Worm (Caenorhabditis elegans): ENCODE measurements around the gene F28H6.4.
A peak's percentile ranks its signal among the peaks of the same experiment; 100 is the strongest.

F28H6.4 gene

ce11 chrX:14169569-14170031 lies 41.9 kb downstream of the F28H6.4 start, which contains the start of gene sym-4 (continued):
- peak; percentile 90 for TF ChIP-seq lin-13 (GFP tag; optimal IDR thresholded peaks at IDR 0.05)
- peak; percentile 94 for TF ChIP-seq jun-1 (tag; optimal IDR thresholded peaks at IDR 0.05)
- peak; percentile 85 for TF ChIP-seq hpl-2 (GFP tag; optimal IDR thresholded peaks at IDR 0.05)
- peak; percentile 87 for TF ChIP-seq fos-1 (tag; optimal IDR thresholded peaks at IDR 0.05)
- TF ChIP-seq egl-13 (tag; optimal IDR thresholded peaks at IDR 0.05) = peak; percentile 61
- no peak for TF ChIP-seq ces-1 (GFP tag; optimal IDR thresholded peaks at IDR 0.05)
- peak; percentile 96 for TF ChIP-seq nhr-71 (tag; optimal IDR thresholded peaks at IDR 0.05)
- peak; percentile 22 for TF ChIP-seq zip-4 (GFP tag; optimal IDR thresholded peaks at IDR 0.05)
- peak; percentile 28; the same call in 1 of the 2 replicates for TF ChIP-seq mab-9 (GFP tag; IDR thresholded peaks at IDR 0.05)
- no peak for TF ChIP-seq nhr-84 (tag; optimal IDR thresholded peaks at IDR 0.05)
- TF ChIP-seq rnt-1 (tag; optimal IDR thresholded peaks at IDR 0.05) = peak; percentile 83
- peak in 1 of 2 experiments; percentile 50 for TF ChIP-seq egl-27 (tag; optimal IDR thresholded peaks at IDR 0.05)
- TF ChIP-seq tbx-2 (tag; optimal IDR thresholded peaks at IDR 0.05) = peak; percentile 90
- TF ChIP-seq dpl-1 (GFP tag; optimal IDR thresholded peaks at IDR 0.05) = peak; percentile 70 to 76 (median 72)
- TF ChIP-seq unc-62 (GFP tag; optimal IDR thresholded peaks at IDR 0.05) = no peak
- TF ChIP-seq ceh-82 (tag; optimal IDR thresholded peaks at IDR 0.05) = peak; percentile 73 to 94 (median 78)
- TF ChIP-seq sox-4 (tag; optimal IDR thresholded peaks at IDR 0.05) = no peak
- peak; percentile 4 for TF ChIP-seq sup-37 (GFP tag; optimal IDR thresholded peaks at IDR 0.05)
- peak; percentile 88 for TF ChIP-seq blmp-1 (tag; optimal IDR thresholded peaks at IDR 0.05)
- TF ChIP-seq unc-30 (tag; optimal IDR thresholded peaks at IDR 0.05) = no peak
- TF ChIP-seq vab-15 (tag; optimal IDR thresholded peaks at IDR 0.05) = peak; percentile 85
- TF ChIP-seq fkh-4 (tag; optimal IDR thresholded peaks at IDR 0.05; ENCODE audit: borderline replicate concordance) = no peak
- no peak for TF ChIP-seq ceh-63 (GFP tag; optimal IDR thresholded peaks at IDR 0.05)
- TF ChIP-seq nhr-237 (tag; optimal IDR thresholded peaks at IDR 0.05) = peak; percentile 95
- TF ChIP-seq lin-39 (tag; optimal IDR thresholded peaks at IDR 0.05) = no peak
- peak; percentile 81 for TF ChIP-seq unc-86 (tag; optimal IDR thresholded peaks at IDR 0.05)
- peak; percentile 96 for TF ChIP-seq mep-1 (tag; optimal IDR thresholded peaks at IDR 0.05)
- TF ChIP-seq C04F5.9 (tag; optimal IDR thresholded peaks at IDR 0.05) = peak; percentile 57
- TF ChIP-seq efl-1 (optimal IDR thresholded peaks at IDR 0.05) = peak; percentile 80 to 92
- TF ChIP-seq efl-1 (GFP tag; optimal IDR thresholded peaks at IDR 0.05 in 1 of 2) = peak; percentile 63 to 96
- peak in 5 of 6 experiments; percentile 17 to 97 (median 90) for TF ChIP-seq elt-3 (tag; optimal IDR thresholded peaks at IDR 0.05)
- no peak for TF ChIP-seq ets-5 (GFP tag; IDR thresholded peaks at IDR 0.05)
- TF ChIP-seq snpc-4 (tag; optimal IDR thresholded peaks at IDR 0.05) = peak; percentile 79
- peak; percentile 51 for TF ChIP-seq pax-3 (tag; optimal IDR thresholded peaks at IDR 0.05)
- TF ChIP-seq swsn-7 (tag; optimal IDR thresholded peaks at IDR 0.05) = peak; percentile 90
- peak; percentile 96 for TF ChIP-seq nhr-20 (tag; optimal IDR thresholded peaks at IDR 0.05)
- peak; percentile 86 for TF ChIP-seq dsc-1 (tag; optimal IDR thresholded peaks at IDR 0.05)
- no peak for TF ChIP-seq ceh-90 (tag; optimal IDR thresholded peaks at IDR 0.05)
- no peak for TF ChIP-seq aha-1 (tag; optimal IDR thresholded peaks at IDR 0.05)
- TF ChIP-seq lin-35 (GFP tag; optimal IDR thresholded peaks at IDR 0.05) = peak; percentile 82 to 92
- peak; percentile 91 for TF ChIP-seq nhr-90 (tag; optimal IDR thresholded peaks at IDR 0.05; ENCODE audit: poor library complexity)

DNA sequence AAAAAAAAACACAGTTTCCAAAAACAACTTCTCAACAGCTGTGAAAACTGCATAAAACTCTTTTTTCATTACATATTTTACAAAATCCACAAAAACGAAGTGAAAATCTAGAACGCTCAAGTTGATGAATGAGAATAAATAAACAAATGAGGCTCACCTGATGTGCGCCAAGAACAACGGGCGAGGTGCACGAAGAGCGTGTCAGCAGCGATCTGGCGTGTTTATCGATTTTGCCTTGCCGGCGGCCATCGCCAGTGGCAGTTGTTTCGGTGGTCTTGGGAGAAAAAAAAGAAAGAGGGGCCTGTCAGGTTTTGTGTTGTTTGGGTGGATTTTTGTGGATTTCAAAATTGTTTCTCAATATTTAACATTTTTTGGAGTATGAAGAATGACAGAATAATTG lies 46.2 kb downstream of the F28H6.4 start, which contains the start of gene idhb-1:
TSS of gene idhb-1 (minus strand) at position 214 of the 400 bp plus-strand sequence.
- TF ChIP-seq lin-39 (tag; optimal IDR thresholded peaks at IDR 0.05) = peak; percentile 67
- TF ChIP-seq nhr-19 (GFP tag; conservative IDR thresholded peaks at IDR 0.05) = peak; percentile 81
- TF ChIP-seq grh-1 (GFP tag; IDR thresholded peaks at IDR 0.05) = 0 out of 2 replicates have a peak, but pooled peaks have one; percentile 45
- TF ChIP-seq ama-1 (optimal IDR thresholded peaks at IDR 0.05) = no peak
- TF ChIP-seq nhr-20 (tag; optimal IDR thresholded peaks at IDR 0.05) = peak; percentile 85
- peak; percentile 36 for TF ChIP-seq F16B12.6 (tag; optimal IDR thresholded peaks at IDR 0.05)
- peak; percentile 89 for TF ChIP-seq lin-14 (GFP tag; optimal IDR thresholded peaks at IDR 0.05)
- TF ChIP-seq elt-3 (tag; optimal IDR thresholded peaks at IDR 0.05) = peak in 2 of 6 experiments; percentile 28 to 44
- TF ChIP-seq lin-13 (GFP tag; optimal IDR thresholded peaks at IDR 0.05) = peak; percentile 69
- no peak for TF ChIP-seq Y116A8C.19 (tag; optimal IDR thresholded peaks at IDR 0.05; ENCODE audit: borderline replicate concordance)
- TF ChIP-seq unc-62 (GFP tag; optimal IDR thresholded peaks at IDR 0.05) = no peak
- peak; percentile 49 for TF ChIP-seq irx-1 (tag; optimal IDR thresholded peaks at IDR 0.05)
- TF ChIP-seq fkh-10 (GFP tag; optimal IDR thresholded peaks at IDR 0.05) = peak; percentile 31
- TF ChIP-seq tbx-2 (tag; optimal IDR thresholded peaks at IDR 0.05) = peak; percentile 78
- TF ChIP-seq nhr-11 (tag; optimal IDR thresholded peaks at IDR 0.05) = no peak
- TF ChIP-seq swsn-7 (tag; optimal IDR thresholded peaks at IDR 0.05) = peak; percentile 83
- peak in 1 of 2 experiments; percentile 68 for TF ChIP-seq mdl-1 (tag; optimal IDR thresholded peaks at IDR 0.05)
- TF ChIP-seq pag-3 (tag; optimal IDR thresholded peaks at IDR 0.05; ENCODE audit: borderline replicate concordance, insufficient read depth) = peak; percentile 10
- TF ChIP-seq jun-1 (tag; optimal IDR thresholded peaks at IDR 0.05) = peak; percentile 40
- no peak for TF ChIP-seq ceh-90 (tag; optimal IDR thresholded peaks at IDR 0.05)
